Fruit fly (Drosophila melanogaster): ENCODE results near the gene CG3184.

- TF ChIP-seq h (GFP tag; optimal IDR thresholded peaks at IDR 0.05) (no peak), Jra (GFP tag; optimal IDR thresholded peaks at IDR 0.05) (no peak), sage (GFP tag; optimal IDR thresholded peaks at IDR 0.05) (no peak), lola (GFP tag; optimal IDR thresholded peaks at IDR 0.05) (no peak), OdsH (GFP tag; optimal IDR thresholded peaks at IDR 0.05) (no peak), Dif (GFP tag; optimal IDR thresholded peaks at IDR 0.05; ENCODE audit: partially characterized antibody) (no peak), Abd-B (GFP tag; optimal IDR thresholded peaks at IDR 0.05) (no peak), Hnf4 (GFP tag; optimal IDR thresholded peaks at IDR 0.05) (no peak), CG9705 (GFP tag; optimal IDR thresholded peaks at IDR 0.05) (no peak), br (GFP tag; optimal IDR thresholded peaks at IDR 0.05) (no peak), CrebA (GFP tag; optimal IDR thresholded peaks at IDR 0.05; ENCODE audit: borderline replicate concordance) (no peak), dmrt93B (GFP tag; optimal IDR thresholded peaks at IDR 0.05) (no peak), Sp1 (GFP tag; optimal IDR thresholded peaks at IDR 0.05) (no peak)
These were observed 9.8 kb upstream of the CG3184 start, which contains the start of gene CG14440 for dm6 chrX:6698248-6698812.

All from whole organism, wandering third instar larva.